Fruit fly (Drosophila melanogaster) whole organism, prepupa: Measurements from ENCODE around the gene Dpp10.

Experiments
- CG10631 ChIP-seq: fragments of 200-800 bp; sonication (Bioruptor generic); optimal IDR thresholded peaks from 2 replicates; lab custom pipeline; 2016; ENCODE audit warnings: missing biosample characterization, missing genetic modification characterization
- CG10669 ChIP-seq: fragments of 200-800 bp; sonication (Bioruptor generic); optimal IDR thresholded peaks from 3 replicates; lab custom pipeline; 2018; ENCODE audit warnings: missing biosample characterization, mild to moderate bottlenecking, missing genetic modification characterization, moderate library complexity
- CG11294 ChIP-seq: fragments of 200-800 bp; sonication (Bioruptor generic); IDR thresholded peaks from 2 replicates; pipeline ENCODE4 v1.3.6; 2022; ENCODE audit warnings: missing biosample characterization, missing genetic modification characterization
- CG11762 ChIP-seq: fragments of 200-800 bp; sonication (Bioruptor generic); optimal IDR thresholded peaks from 3 replicates; lab custom pipeline; 2016; ENCODE audit warnings: missing biosample characterization, missing genetic modification characterization; ENCODE audit not compliant: insufficient read depth
- CG11902 ChIP-seq: fragments of 200-800 bp; sonication (Bioruptor generic); optimal IDR thresholded peaks from 3 replicates; lab custom pipeline; 2016; ENCODE audit warnings: missing biosample characterization, missing genetic modification characterization
- CG15336 ChIP-seq: fragments of 200-800 bp; sonication (Bioruptor generic); IDR thresholded peaks from 2 replicates; pipeline ENCODE4 v1.3.6; 2022; ENCODE audit warnings: missing biosample characterization, missing genetic modification characterization
- CG16779 ChIP-seq: fragments of 200-800 bp; sonication (Bioruptor generic); optimal IDR thresholded peaks from 3 replicates; lab custom pipeline; 2017; ENCODE audit warnings: missing biosample characterization, mild to moderate bottlenecking, missing genetic modification characterization
- CG3032 ChIP-seq: fragments of 200-800 bp; optimal IDR thresholded peaks from 2 replicates; lab custom pipeline; 2019; ENCODE audit warnings: missing biosample characterization, mild to moderate bottlenecking, missing genetic modification characterization, moderate library complexity
- CG31627 ChIP-seq: fragments of 200-800 bp; sonication (Bioruptor generic); optimal IDR thresholded peaks from 3 replicates; lab custom pipeline; 2016; ENCODE audit warnings: missing biosample characterization, missing genetic modification characterization
- CG32006 ChIP-seq: fragments of 200-800 bp; sonication (Bioruptor generic); optimal IDR thresholded peaks from 3 replicates; lab custom pipeline; 2017; ENCODE audit warnings: missing biosample characterization, mild to moderate bottlenecking, missing genetic modification characterization
- CG34406 ChIP-seq: fragments of 200-800 bp; sonication (Bioruptor generic); optimal IDR thresholded peaks from 3 replicates; lab custom pipeline; 2016; ENCODE audit warnings: missing biosample characterization, missing genetic modification characterization
- CG4318 ChIP-seq: fragments of 200-800 bp; sonication (Bioruptor generic); optimal IDR thresholded peaks from 3 replicates; lab custom pipeline; 2017; ENCODE audit warnings: missing biosample characterization, mild to moderate bottlenecking, missing genetic modification characterization
- CG6163 ChIP-seq: fragments of 200-800 bp; sonication (Bioruptor generic); IDR thresholded peaks from 3 replicates; pipeline ENCODE4 v1.3.6; 2022; ENCODE audit warnings: missing biosample characterization, missing genetic modification characterization
- CG6276 ChIP-seq: fragments of 200-800 bp; sonication (Bioruptor generic); optimal IDR thresholded peaks from 2 replicates; lab custom pipeline; 2017; ENCODE audit warnings: missing biosample characterization, mild to moderate bottlenecking, missing genetic modification characterization
- CG6792 ChIP-seq: fragments of 200-800 bp; sonication (Bioruptor generic); optimal IDR thresholded peaks from 3 replicates; lab custom pipeline; 2016; ENCODE audit warnings: missing biosample characterization, missing genetic modification characterization
- CG6808 ChIP-seq: fragments of 200-800 bp; sonication (Bioruptor generic); optimal IDR thresholded peaks from 3 replicates; lab custom pipeline; 2017; ENCODE audit warnings: missing biosample characterization, missing genetic modification characterization, mild to moderate bottlenecking, moderate library complexity, missing genetic modification reagents
- CG6854 ChIP-seq: fragments of 200-800 bp; sonication (Bioruptor generic); optimal IDR thresholded peaks from 2 replicates; lab custom pipeline; 2017; ENCODE audit warnings: missing biosample characterization, mild to moderate bottlenecking, missing genetic modification characterization
- CG7368 ChIP-seq: fragments of 200-800 bp; sonication (Bioruptor generic); optimal IDR thresholded peaks from 3 replicates; lab custom pipeline; 2016; ENCODE audit warnings: missing biosample characterization, missing genetic modification characterization
- CG8119 ChIP-seq: fragments of 200-800 bp; sonication (Bioruptor generic); IDR thresholded peaks from 3 replicates; pipeline ENCODE4 v1.3.6; 2022; ENCODE audit warnings: missing biosample characterization, missing genetic modification characterization
- CG8632 ChIP-seq: fragments of 200-800 bp; sonication (Bioruptor generic); optimal IDR thresholded peaks from 3 replicates; lab custom pipeline; 2016; ENCODE audit warnings: missing biosample characterization, missing genetic modification characterization
- Eip75B ChIP-seq: fragments of 200-800 bp; sonication (Bioruptor generic); optimal IDR thresholded peaks from 3 replicates; lab custom pipeline; 2016; ENCODE audit warnings: missing biosample characterization, missing genetic modification characterization
- Eip78C ChIP-seq: fragments of 200-800 bp; sonication (Bioruptor generic); peaks from one replicate; lab custom pipeline; 2016; ENCODE audit warnings: missing biosample characterization, missing genetic modification characterization
- Eip93F ChIP-seq: fragments of 200-800 bp; sonication (Bioruptor generic); optimal IDR thresholded peaks from 2 replicates; lab custom pipeline; 2016; ENCODE audit warnings: missing biosample characterization, mild to moderate bottlenecking, missing genetic modification characterization
- Ets21C ChIP-seq: fragments of 200-800 bp; sonication (Bioruptor generic); optimal IDR thresholded peaks from 3 replicates; lab custom pipeline; 2016; ENCODE audit warnings: missing biosample characterization, missing genetic modification characterization
- Ets96B ChIP-seq: fragments of 200-800 bp; optimal IDR thresholded peaks from 2 replicates; lab custom pipeline; 2019; ENCODE audit warnings: missing biosample characterization, mild to moderate bottlenecking, missing genetic modification characterization, moderate library complexity
- Gug ChIP-seq: fragments of 200-800 bp; sonication (Bioruptor generic); IDR thresholded peaks from 2 replicates; pipeline ENCODE4 v1.3.6; 2022; ENCODE audit warnings: missing biosample characterization, missing genetic modification characterization
- Hr38 ChIP-seq: sonication (Bioruptor generic); optimal IDR thresholded peaks from 2 replicates; lab custom pipeline; 2016; ENCODE audit warnings: missing biosample characterization, missing genetic modification characterization
- Hr39 ChIP-seq: fragments of 200-800 bp; sonication (Bioruptor generic); optimal IDR thresholded peaks from 2 replicates; lab custom pipeline; 2016; ENCODE audit warnings: missing biosample characterization, missing genetic modification characterization
- Lpt ChIP-seq: fragments of 200-800 bp; sonication (Bioruptor generic); optimal IDR thresholded peaks from 3 replicates; lab custom pipeline; 2016; ENCODE audit warnings: missing biosample characterization, missing genetic modification characterization
- Met ChIP-seq: fragments of 200-800 bp; sonication (Bioruptor generic); optimal IDR thresholded peaks from 3 replicates; lab custom pipeline; 2016; ENCODE audit warnings: missing biosample characterization, missing genetic modification characterization
- OdsH ChIP-seq: fragments of 200-800 bp; sonication (Bioruptor generic); optimal IDR thresholded peaks from 3 replicates; lab custom pipeline; 2016; ENCODE audit warnings: missing biosample characterization, missing genetic modification characterization
- Smox ChIP-seq: fragments of 200-800 bp; sonication (Bioruptor generic); optimal IDR thresholded peaks from 3 replicates; lab custom pipeline; 2016; ENCODE audit warnings: missing biosample characterization, missing genetic modification characterization
- Sox102F ChIP-seq: fragments of 200-800 bp; sonication (Bioruptor generic); optimal IDR thresholded peaks from 2 replicates; lab custom pipeline; 2016; ENCODE audit warnings: missing biosample characterization, mild to moderate bottlenecking, missing genetic modification characterization
- Sox14 ChIP-seq: fragments of 200-800 bp; sonication (Bioruptor generic); optimal IDR thresholded peaks from 3 replicates; lab custom pipeline; 2016; ENCODE audit warnings: missing biosample characterization, missing genetic modification characterization
- achi ChIP-seq: fragments of 200-800 bp; sonication (Bioruptor generic); optimal IDR thresholded peaks from 3 replicates; lab custom pipeline; 2016; ENCODE audit warnings: missing biosample characterization, missing genetic modification characterization
- acj6 ChIP-seq: fragments of 200-800 bp; sonication (Bioruptor generic); optimal IDR thresholded peaks from 3 replicates; lab custom pipeline; 2016; ENCODE audit warnings: missing biosample characterization, missing genetic modification characterization
- cyc ChIP-seq: fragments of 200-800 bp; sonication (Bioruptor generic); optimal IDR thresholded peaks from 3 replicates; lab custom pipeline; 2016; ENCODE audit warnings: missing biosample characterization, missing genetic modification characterization
- dac ChIP-seq: fragments of 200-800 bp; sonication (Bioruptor generic); optimal IDR thresholded peaks from 2 replicates; lab custom pipeline; 2017; ENCODE audit warnings: missing biosample characterization, mild to moderate bottlenecking, missing genetic modification characterization
- dsx ChIP-seq: fragments of 200-800 bp; optimal IDR thresholded peaks from 3 replicates; lab custom pipeline; 2019; ENCODE audit warnings: missing biosample characterization, mild to moderate bottlenecking, missing genetic modification characterization, moderate library complexity; ENCODE audit not compliant: poor library complexity, severe bottlenecking
- esn ChIP-seq: fragments of 200-800 bp; sonication (Bioruptor generic); optimal IDR thresholded peaks from 2 replicates; lab custom pipeline; 2016; ENCODE audit warnings: missing biosample characterization, mild to moderate bottlenecking, missing genetic modification characterization, moderate library complexity
- fd59A ChIP-seq: fragments of 200-800 bp; sonication (Bioruptor generic); optimal IDR thresholded peaks from 2 replicates; lab custom pipeline; 2017; ENCODE audit warnings: missing biosample characterization, mild to moderate bottlenecking, missing genetic modification characterization, missing genetic modification reagents
- fkh ChIP-seq: fragments of 200-800 bp; sonication (Bioruptor generic); optimal IDR thresholded peaks from 3 replicates; lab custom pipeline; 2017; ENCODE audit warnings: missing biosample characterization, mild to moderate bottlenecking, missing genetic modification characterization, moderate library complexity
- lz ChIP-seq: fragments of 200-800 bp; sonication (Bioruptor generic); optimal IDR thresholded peaks from 3 replicates; lab custom pipeline; 2016; ENCODE audit warnings: missing biosample characterization, missing genetic modification characterization
- net ChIP-seq: fragments of 200-800 bp; sonication (Bioruptor generic); optimal IDR thresholded peaks from 3 replicates; lab custom pipeline; 2016; ENCODE audit warnings: missing biosample characterization, missing genetic modification characterization
- pdm3 ChIP-seq: fragments of 200-800 bp; sonication (Bioruptor generic); optimal IDR thresholded peaks from 3 replicates; lab custom pipeline; 2016; ENCODE audit warnings: missing biosample characterization, missing genetic modification characterization
- spab ChIP-seq: fragments of 200-800 bp; sonication (Bioruptor generic); optimal IDR thresholded peaks from 2 replicates; lab custom pipeline; 2017; ENCODE audit warnings: missing biosample characterization, mild to moderate bottlenecking, missing genetic modification characterization, missing genetic modification reagents
- ss ChIP-seq, 2 experiments: fragments of 200-800 bp; sonication (Bioruptor generic); optimal IDR thresholded peaks; 2 replicates in 1 of 2; 3 replicates in 1 of 2; lab custom pipeline; 2017 to 2018; ENCODE audit warnings: mild to moderate bottlenecking in 2 of 2, missing biosample characterization in 2 of 2, missing genetic modification characterization in 2 of 2, moderate library complexity in 1 of 2
- svp ChIP-seq: fragments of 200-800 bp; sonication (Bioruptor generic); peaks from one replicate; lab custom pipeline; 2016; ENCODE audit warnings: missing biosample characterization, missing genetic modification characterization
- topi ChIP-seq: fragments of 200-800 bp; sonication (Bioruptor generic); optimal IDR thresholded peaks from 3 replicates; lab custom pipeline; 2016; ENCODE audit warnings: missing biosample characterization, missing genetic modification characterization
- vri ChIP-seq: fragments of 200-800 bp; sonication (Bioruptor generic); optimal IDR thresholded peaks from 3 replicates; lab custom pipeline; 2016; ENCODE audit warnings: missing biosample characterization, mild to moderate bottlenecking, missing genetic modification characterization

Gene Dpp10

dm6 chr2L:6557429-6558384, 43.2 kb downstream of the Dpp10 start, which contains the start of the genes IFT52 and COX5B:
Gene IFT52, minus strand, starts transcription at chr2L:6557502.
Gene COX5B, plus strand, starts transcription at chr2L:6557800.
- peak; percentile 15 for TF ChIP-seq Eip75B (GFP tag; lab: Kevin White, UChicago)
- TF ChIP-seq CG32006 (GFP tag; lab: Kevin White, UChicago): peak; percentile 16
- peak; percentile 60 for TF ChIP-seq topi (GFP tag; lab: Kevin White, UChicago)
- peak; percentile 58 for TF ChIP-seq CG11902 (GFP tag; lab: Kevin White, UChicago)
- no peak for TF ChIP-seq CG15336 (GFP tag; lab: Robert Waterston, UW)
- no peak for TF ChIP-seq Ets21C
- no peak for TF ChIP-seq lz
- TF ChIP-seq svp (GFP tag; lab: Kevin White, UChicago): no peak
- TF ChIP-seq pdm3 (GFP tag; lab: Kevin White, UChicago): no peak
- no peak for TF ChIP-seq dac
- TF ChIP-seq Hr38: no peak
- TF ChIP-seq CG8632: no peak
- TF ChIP-seq CG6276: no peak
- TF ChIP-seq net (GFP tag; lab: Kevin White, UChicago): no peak
- no peak for TF ChIP-seq Lpt (GFP tag; lab: Kevin White, UChicago)
- TF ChIP-seq vri (GFP tag; lab: Kevin White, UChicago): peak; percentile 53
- peak; percentile 19 for TF ChIP-seq Sox102F
- peak; percentile 51 for TF ChIP-seq acj6
- no peak for TF ChIP-seq CG10669 (GFP tag; lab: Kevin White, UChicago)
- no peak for TF ChIP-seq spab (GFP tag; lab: Kevin White, UChicago)
- peak; percentile 29 for TF ChIP-seq CG3032 (tag; lab: Kevin White, UChicago)
- TF ChIP-seq CG16779 (tag; lab: Kevin White, UChicago): no peak
- peak; percentile 78 for TF ChIP-seq cyc (GFP tag; lab: Kevin White, UChicago)
- no peak for TF ChIP-seq Eip93F (GFP tag; lab: Kevin White, UChicago)
- no peak for TF ChIP-seq CG6163 (GFP tag; lab: Robert Waterston, UW)
- no peak for TF ChIP-seq CG11762 (GFP tag; lab: Kevin White, UChicago)
- TF ChIP-seq CG6854 (GFP tag; lab: Kevin White, UChicago): no peak
- peak; percentile 9 for TF ChIP-seq CG34406 (GFP tag; lab: Kevin White, UChicago)
- TF ChIP-seq Sox14 (GFP tag; lab: Kevin White, UChicago): peak; percentile 3
- TF ChIP-seq OdsH (GFP tag; lab: Kevin White, UChicago): no peak
- TF ChIP-seq esn: no peak
- no peak for TF ChIP-seq CG11294 (GFP tag; lab: Robert Waterston, UW)
- TF ChIP-seq dsx (GFP tag; lab: Kevin White, UChicago): no peak
- peak; percentile 9 for TF ChIP-seq achi (GFP tag; lab: Kevin White, UChicago)
- peak; percentile 81 for TF ChIP-seq Eip78C
- peak; percentile 60 for TF ChIP-seq CG31627 (GFP tag; lab: Kevin White, UChicago)
- TF ChIP-seq CG4318 (GFP tag; lab: Kevin White, UChicago): no peak
- TF ChIP-seq fkh: peak; percentile 15
- TF ChIP-seq fd59A (GFP tag; lab: Kevin White, UChicago): no peak
- TF ChIP-seq CG7368: no peak
- TF ChIP-seq Met (GFP tag; lab: Kevin White, UChicago): peak; percentile 55
- no peak for TF ChIP-seq CG6808
- TF ChIP-seq CG10631 (GFP tag; lab: Kevin White, UChicago): no peak
- TF ChIP-seq Hr39 (GFP tag; lab: Kevin White, UChicago): peak; percentile 57
- no peak for TF ChIP-seq ss (GFP tag; optimal IDR thresholded peaks at IDR 0.05; lab: Kevin White, UChicago)
- peak; percentile 20 for TF ChIP-seq Smox (GFP tag; lab: Kevin White, UChicago)
- TF ChIP-seq Ets96B (tag; lab: Kevin White, UChicago): no peak
- TF ChIP-seq Gug (GFP tag; lab: Robert Waterston, UW): no peak
- TF ChIP-seq CG6792 (GFP tag; lab: Kevin White, UChicago): peak; percentile 8
- TF ChIP-seq CG8119: no peak
